Fruit fly (Drosophila melanogaster) whole organism: ENCODE data around the gene Gclc.

Experiments used
- CG8478 ChIP-seq: fragments of >200 bp; optimal IDR thresholded peaks from 2 replicates; lab custom pipeline; 2018; ENCODE audit warnings: inconsistent platforms
- Dll ChIP-seq: fragments of >200 bp; optimal IDR thresholded peaks from 2 replicates; lab custom pipeline; 2017
- EcR ChIP-seq, 2 experiments: fragments of >200 bp; optimal IDR thresholded peaks; 2 replicates each; lab custom pipeline; 2017; ENCODE audit warnings: missing biosample characterization in 2 of 2, missing genetic modification characterization in 2 of 2, missing genetic modification reagents in 2 of 2
- pan ChIP-seq: fragments of >200 bp; optimal IDR thresholded peaks from 2 replicates; lab custom pipeline; 2017
- psq ChIP-seq: fragments of >200 bp; optimal IDR thresholded peaks from 2 replicates; lab custom pipeline; 2017
- usp ChIP-seq: fragments of >200 bp; optimal IDR thresholded peaks from 2 replicates; lab custom pipeline; 2017; ENCODE audit warnings: missing biosample characterization, missing genetic modification characterization, mixed read lengths

Gene Gclc

dm6 chrX:8145501-8146157 lies 29.7 kb upstream of the Gclc start, which contains the start of the genes alpha-PheRS and CG2129:
TSS of gene alpha-PheRS (minus strand) at chrX:8145602.
TSS of gene CG2129 (plus strand) at chrX:8145839.
- no peak for TF ChIP-seq usp
- TF ChIP-seq Dll (lab: Kevin White, UChicago), result no peak
- TF ChIP-seq pan (lab: Kevin White, UChicago), result no peak
- no peak for TF ChIP-seq psq (lab: Kevin White, UChicago)
- no peak for TF ChIP-seq EcR (GFP tag; optimal IDR thresholded peaks at IDR 0.05; lab: Kevin White, UChicago)
- TF ChIP-seq CG8478 (lab: Kevin White, UChicago), result no peak

dm6 chrX:8143537-8143936 lies 27.6 kb upstream of the Gclc start, which contains the start of gene CG17982:
TSS of gene CG17982 (minus strand) at chrX:8143835.
- TF ChIP-seq usp (no peak), pan (lab: Kevin White, UChicago) (no peak), psq (lab: Kevin White, UChicago) (no peak)

DNA sequence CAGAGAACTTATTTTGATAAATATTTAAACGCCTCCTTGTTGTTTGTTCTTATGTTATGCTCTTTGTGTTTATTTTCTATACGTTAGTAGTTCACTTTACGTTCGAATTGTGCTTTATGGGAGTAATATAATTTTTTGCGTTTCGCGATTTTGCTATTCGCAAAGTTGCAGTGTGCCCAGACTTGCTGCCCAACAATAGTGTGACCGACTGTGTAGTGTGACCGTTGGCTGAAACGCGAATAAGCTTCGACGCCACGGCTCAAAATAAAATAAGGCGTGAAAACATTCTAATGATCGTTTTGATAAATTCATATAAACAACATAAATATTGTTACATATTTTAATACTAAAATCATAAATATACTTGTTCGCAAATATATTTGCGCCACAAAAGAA lies 26.1 kb upstream of the Gclc start, which contains the start of gene Smox:
Gene Smox (minus strand): TSS at position 213 of the 396 bp plus-strand sequence.
- TF ChIP-seq pan (lab: Kevin White, UChicago), result no peak
- TF ChIP-seq usp, result no peak
- TF ChIP-seq psq (lab: Kevin White, UChicago), result no peak
- TF ChIP-seq EcR (GFP tag; optimal IDR thresholded peaks at IDR 0.05; lab: Kevin White, UChicago), result no peak
- TF ChIP-seq CG8478 (lab: Kevin White, UChicago), result no peak
- no peak for TF ChIP-seq Dll (lab: Kevin White, UChicago)

dm6 chrX:8141353-8142066 lies 25.6 kb upstream of the Gclc start:
- TF ChIP-seq CG8478 (lab: Kevin White, UChicago) (peak; percentile 87), Dll (lab: Kevin White, UChicago) (peak; percentile 24), usp (no peak), EcR (GFP tag; optimal IDR thresholded peaks at IDR 0.05; lab: Kevin White, UChicago) (no peak), pan (lab: Kevin White, UChicago) (no peak), psq (lab: Kevin White, UChicago) (no peak)

DNA sequence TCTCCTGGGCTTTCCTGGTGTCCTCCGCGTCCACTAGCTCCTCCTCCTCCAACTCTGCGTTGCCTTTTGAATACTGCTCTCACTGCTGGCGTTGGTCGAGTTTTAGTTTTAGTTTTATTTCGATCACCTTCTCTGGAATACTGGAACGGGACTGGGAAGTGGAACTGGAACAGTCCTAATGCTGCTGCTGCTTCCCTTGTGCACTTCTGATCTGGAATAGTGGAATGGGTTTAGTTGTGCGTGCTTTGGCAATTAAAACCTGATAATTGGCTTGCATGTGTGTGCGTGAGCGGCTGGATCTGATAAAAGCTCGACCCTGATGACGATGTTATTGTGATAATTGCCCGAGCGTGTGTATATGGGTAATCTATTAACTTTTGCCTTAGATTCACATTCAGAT lies 24.8 kb upstream of the Gclc start:
- TF ChIP-seq Dll (lab: Kevin White, UChicago), result no peak
- TF ChIP-seq usp, result no peak
- TF ChIP-seq psq (lab: Kevin White, UChicago), result no peak
- TF ChIP-seq EcR (GFP tag; optimal IDR thresholded peaks at IDR 0.05; lab: Kevin White, UChicago), result no peak
- no peak for TF ChIP-seq pan (lab: Kevin White, UChicago)
- no peak for TF ChIP-seq CG8478 (lab: Kevin White, UChicago)

- no peak for TF ChIP-seq Dll (lab: Kevin White, UChicago)
- no peak for TF ChIP-seq EcR (GFP tag; optimal IDR thresholded peaks at IDR 0.05; lab: Kevin White, UChicago)
- TF ChIP-seq CG8478 (lab: Kevin White, UChicago), result no peak
- no peak for TF ChIP-seq pan (lab: Kevin White, UChicago)
- TF ChIP-seq psq (lab: Kevin White, UChicago), result no peak
- TF ChIP-seq usp, result no peak
Measured at dm6 chrX:8137285-8137684, 21.3 kb upstream of the Gclc start.

- TF ChIP-seq pan (lab: Kevin White, UChicago) (no peak), EcR (GFP tag; optimal IDR thresholded peaks at IDR 0.05; lab: Kevin White, UChicago) (no peak), Dll (lab: Kevin White, UChicago) (no peak), usp (no peak), CG8478 (lab: Kevin White, UChicago) (no peak), psq (lab: Kevin White, UChicago) (no peak)
Measured at dm6 chrX:8135420-8135874, 19.5 kb upstream of the Gclc start, which contains the start of the genes cyr and CG2120. TSS of gene cyr (minus strand) at chrX:8135713. TSS of gene CG2120 (plus strand) at chrX:8135824.

DNA sequence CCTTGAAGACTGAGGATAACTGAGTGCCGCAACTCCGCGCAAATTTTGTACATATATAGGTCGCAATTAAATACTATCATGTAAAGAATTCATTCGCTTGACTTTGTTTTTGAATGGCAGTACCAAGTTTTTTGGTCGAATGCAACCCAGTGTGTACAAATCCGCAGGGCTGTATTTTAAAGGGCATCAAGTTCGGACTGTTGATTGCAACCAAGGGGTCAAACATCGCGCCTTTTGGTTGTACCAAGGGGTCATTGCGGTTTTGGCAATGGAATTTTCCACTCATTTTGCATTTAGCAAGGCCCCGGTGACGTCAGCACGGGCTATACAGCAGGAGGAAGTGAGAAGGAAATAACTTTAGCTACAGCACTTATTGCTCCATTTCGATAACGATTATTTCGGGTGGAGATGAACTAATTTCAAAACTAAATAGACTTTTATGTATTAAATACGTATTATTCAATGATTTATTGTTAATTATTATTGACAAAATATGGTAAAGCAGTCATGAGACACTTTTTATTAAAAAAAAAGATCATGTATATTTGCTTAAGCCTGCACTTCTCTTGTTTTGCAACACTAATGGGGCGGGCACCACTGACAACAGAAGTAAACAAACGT lies 15.9 kb upstream of the Gclc start, which contains the start of gene CG10958:
Gene CG10958 (plus strand): TSS at position 593 of the 621 bp plus-strand sequence.
- TF ChIP-seq Dll (lab: Kevin White, UChicago) (no peak), psq (lab: Kevin White, UChicago) (no peak), usp (no peak), CG8478 (lab: Kevin White, UChicago) (no peak), EcR (GFP tag; optimal IDR thresholded peaks at IDR 0.05; lab: Kevin White, UChicago) (no peak), pan (lab: Kevin White, UChicago) (no peak)

dm6 chrX:8129204-8129997 lies 13.5 kb upstream of the Gclc start, which contains the start of gene CG2116:
TSS of gene CG2116 (plus strand) at chrX:8129812.
- TF ChIP-seq EcR (GFP tag; optimal IDR thresholded peaks at IDR 0.05; lab: Kevin White, UChicago), result no peak
- no peak for TF ChIP-seq CG8478 (lab: Kevin White, UChicago)
- TF ChIP-seq Dll (lab: Kevin White, UChicago), result no peak
- TF ChIP-seq psq (lab: Kevin White, UChicago), result no peak
- TF ChIP-seq usp, result no peak
- no peak for TF ChIP-seq pan (lab: Kevin White, UChicago)

dm6 chrX:8128133-8128532 lies 12.2 kb upstream of the Gclc start:
- no peak for TF ChIP-seq pan (lab: Kevin White, UChicago)
- TF ChIP-seq Dll (lab: Kevin White, UChicago), result no peak
- TF ChIP-seq usp, result no peak
- TF ChIP-seq EcR (GFP tag; optimal IDR thresholded peaks at IDR 0.05; lab: Kevin White, UChicago), result no peak
- no peak for TF ChIP-seq psq (lab: Kevin White, UChicago)
- no peak for TF ChIP-seq CG8478 (lab: Kevin White, UChicago)
